Fruit fly (Drosophila melanogaster) whole organism, embryonic: Measurements from ENCODE around the gene sky.
A peak's percentile ranks its signal among the peaks of the same experiment; 100 is the strongest.

ENCODE experiments used
- CG10147 ChIP-seq: fragments of 200-800 bp; sonication (Bioruptor generic); optimal IDR thresholded peaks from 2 replicates; lab custom pipeline; 2019; ENCODE audit warnings: missing biosample characterization, mild to moderate bottlenecking, missing genetic modification characterization, moderate library complexity
- CG10979 ChIP-seq: fragments of 200-800 bp; sonication (Bioruptor generic); optimal IDR thresholded peaks from 2 replicates; lab custom pipeline; 2018; ENCODE audit warnings: missing biosample characterization, mild to moderate bottlenecking, missing genetic modification characterization, moderate library complexity
- CG11398 ChIP-seq: fragments of 200-800 bp; sonication (Bioruptor generic); optimal IDR thresholded peaks from 2 replicates; lab custom pipeline; 2016; ENCODE audit warnings: missing biosample characterization, missing genetic modification characterization
- CG11695 ChIP-seq: fragments of 200-800 bp; sonication (Bioruptor generic); IDR thresholded peaks from 3 replicates; pipeline ENCODE4 v1.3.6; 2022; ENCODE audit warnings: missing biosample characterization, missing genetic modification characterization
- CG12071 ChIP-seq: fragments of 200-800 bp; sonication (Bioruptor generic); optimal IDR thresholded peaks from 3 replicates; lab custom pipeline; 2018; ENCODE audit warnings: missing biosample characterization, mild to moderate bottlenecking, missing genetic modification characterization
- CG13287 ChIP-seq: fragments of 200-800 bp; sonication (Bioruptor generic); IDR thresholded peaks from 2 replicates; pipeline ENCODE4 v1.3.6; 2022; ENCODE audit warnings: missing biosample characterization, missing genetic modification characterization; ENCODE audit not compliant: partially characterized antibody
- CG14050 ChIP-seq: fragments of 200-800 bp; sonication (Bioruptor generic); IDR thresholded peaks from 3 replicates; pipeline ENCODE4 v1.3.6; 2022; ENCODE audit warnings: missing biosample characterization, missing genetic modification characterization
- CG17328 ChIP-seq: fragments of 200-800 bp; sonication (Bioruptor generic); IDR thresholded peaks from 2 replicates; pipeline ENCODE4 v1.3.6; 2022; ENCODE audit warnings: missing biosample characterization, missing genetic modification characterization
- CG1792 ChIP-seq: fragments of 200-800 bp; sonication (Bioruptor generic); optimal IDR thresholded peaks from 2 replicates; lab custom pipeline; 2016; ENCODE audit warnings: missing biosample characterization, missing genetic modification characterization
- CG18476 ChIP-seq: fragments of 200-800 bp; sonication (Bioruptor generic); optimal IDR thresholded peaks from 2 replicates; lab custom pipeline; 2016; ENCODE audit warnings: missing biosample characterization, mild to moderate bottlenecking, missing genetic modification characterization
- CG2199 ChIP-seq: fragments of 200-800 bp; sonication (Bioruptor generic); IDR thresholded peaks from 3 replicates; pipeline ENCODE4 v1.3.6; 2022; ENCODE audit warnings: missing biosample characterization, missing genetic modification characterization
- CG32772 ChIP-seq: fragments of 200-800 bp; sonication (Bioruptor generic); IDR thresholded peaks from 2 replicates; pipeline ENCODE4 v1.3.6; 2022; ENCODE audit warnings: missing biosample characterization, missing genetic modification characterization
- CG4328 ChIP-seq: fragments of 200-800 bp; sonication (Bioruptor generic); optimal IDR thresholded peaks from 3 replicates; lab custom pipeline; 2017; ENCODE audit warnings: missing biosample characterization, missing genetic modification reagents, missing genetic modification characterization
- CG5180 ChIP-seq: fragments of 200-800 bp; sonication (Bioruptor generic); optimal IDR thresholded peaks from 3 replicates; lab custom pipeline; 2017; ENCODE audit warnings: missing biosample characterization, missing genetic modification characterization, mild to moderate bottlenecking, moderate library complexity, missing genetic modification reagents
- CG6654 ChIP-seq: fragments of 200-800 bp; sonication (Bioruptor generic); optimal IDR thresholded peaks from 2 replicates; lab custom pipeline; 2017; ENCODE audit warnings: missing biosample characterization, mild to moderate bottlenecking, missing genetic modification characterization
- CG6689 ChIP-seq: fragments of 200-800 bp; sonication (Bioruptor generic); IDR thresholded peaks from 2 replicates; pipeline ENCODE4 v1.3.6; 2022; ENCODE audit warnings: missing biosample characterization, missing genetic modification characterization
- CG6791 ChIP-seq: fragments of 200-800 bp; sonication (Bioruptor generic); IDR thresholded peaks from 3 replicates; pipeline ENCODE4 v1.3.6; 2022; ENCODE audit warnings: missing biosample characterization, missing genetic modification characterization; ENCODE audit not compliant: partially characterized antibody
- CG7745 ChIP-seq: fragments of 200-800 bp; sonication (Bioruptor generic); optimal IDR thresholded peaks from 2 replicates; lab custom pipeline; 2018; ENCODE audit warnings: missing biosample characterization, mild to moderate bottlenecking, missing genetic modification characterization, moderate library complexity
- CG7928 ChIP-seq: fragments of 200-800 bp; sonication (Bioruptor generic); optimal IDR thresholded peaks from 2 replicates; lab custom pipeline; 2017; ENCODE audit warnings: missing biosample characterization, mild to moderate bottlenecking, missing genetic modification characterization
- CG8290 ChIP-seq, 3 experiments: fragments of 200-800 bp; sonication (Bioruptor generic); optimal IDR thresholded peaks; 2 replicates each; lab custom pipeline; 2016 to 2019; ENCODE audit warnings: missing biosample characterization in 3 of 3, missing genetic modification characterization in 3 of 3, mild to moderate bottlenecking in 2 of 3, moderate library complexity in 1 of 3
- D ChIP-seq, 2 experiments: fragments of 200-800 bp in 1 of 2; fragments of >200 bp in 1 of 2; sonication (Bioruptor generic) in 1 of 2; optimal IDR thresholded peaks; 2 replicates in 1 of 2; 3 replicates in 1 of 2; lab custom pipeline; 2017; ENCODE audit warnings: mild to moderate bottlenecking in 1 of 2, missing biosample characterization in 1 of 2, missing genetic modification characterization in 1 of 2, missing genetic modification reagents in 1 of 2
- Dll ChIP-seq: fragments of 200-800 bp; sonication (Bioruptor generic); IDR thresholded peaks from 4 replicates; pipeline ENCODE4 v1.3.6; 2022; ENCODE audit warnings: missing biosample characterization, missing genetic modification characterization; ENCODE audit not compliant: partially characterized antibody
- ERR ChIP-seq: fragments of 200-800 bp; sonication (Bioruptor generic); optimal IDR thresholded peaks from 2 replicates; lab custom pipeline; 2016; ENCODE audit warnings: missing biosample characterization, missing genetic modification characterization
- Gug ChIP-seq: fragments of 200-800 bp; sonication (Bioruptor generic); IDR thresholded peaks from 4 replicates; pipeline ENCODE4 v1.3.6; 2022; ENCODE audit warnings: missing biosample characterization, missing genetic modification characterization
- HLHmδ ChIP-seq: fragments of 200-800 bp; sonication (Bioruptor generic); optimal IDR thresholded peaks from 2 replicates; lab custom pipeline; 2018; ENCODE audit warnings: missing biosample characterization, mild to moderate bottlenecking, missing genetic modification characterization, moderate library complexity
- Sry-β ChIP-seq: fragments of 200-800 bp; sonication (Bioruptor generic); optimal IDR thresholded peaks from 2 replicates; lab custom pipeline; 2018; ENCODE audit warnings: missing biosample characterization, mild to moderate bottlenecking, missing genetic modification characterization, moderate library complexity
- Xrp1 ChIP-seq: fragments of 200-800 bp; sonication (Bioruptor generic); IDR thresholded peaks from 2 replicates; pipeline ENCODE4 v1.3.6; 2022; ENCODE audit warnings: missing biosample characterization, missing genetic modification characterization
- ac ChIP-seq: fragments of 200-800 bp; sonication (Bioruptor generic); optimal IDR thresholded peaks from 3 replicates; lab custom pipeline; 2017; ENCODE audit warnings: missing biosample characterization, mild to moderate bottlenecking, missing genetic modification characterization
- ara ChIP-seq: fragments of 200-800 bp; sonication (Bioruptor generic); IDR thresholded peaks from 2 replicates; pipeline ENCODE4 v1.3.6; 2022; ENCODE audit warnings: missing biosample characterization, missing genetic modification characterization
- cad ChIP-seq: fragments of >200 bp; optimal IDR thresholded peaks from 2 replicates; lab custom pipeline; 2017; ENCODE audit warnings: missing biosample characterization, missing genetic modification characterization
- crp ChIP-seq, 2 experiments: fragments of 200-800 bp; sonication (Bioruptor generic); optimal IDR thresholded peaks; 2 replicates in 1 of 2; 3 replicates in 1 of 2; lab custom pipeline; 2017; ENCODE audit warnings: missing biosample characterization in 2 of 2, missing genetic modification characterization in 2 of 2, mild to moderate bottlenecking in 1 of 2, moderate library complexity in 1 of 2
- danr ChIP-seq: fragments of 200-800 bp; sonication (Bioruptor generic); IDR thresholded peaks from 2 replicates; pipeline ENCODE4 v1.3.6; 2022; ENCODE audit warnings: missing biosample characterization, missing genetic modification characterization
- eve ChIP-seq, 2 experiments: fragments of >200 bp; optimal IDR thresholded peaks; 2 replicates each; lab custom pipeline; 2017; ENCODE audit warnings: missing biosample characterization in 2 of 2, missing genetic modification characterization in 2 of 2
- fd64A ChIP-seq: fragments of 200-800 bp; sonication (Bioruptor generic); optimal IDR thresholded peaks from 3 replicates; lab custom pipeline; 2018; ENCODE audit warnings: missing biosample characterization, mild to moderate bottlenecking, missing genetic modification characterization
- gcm2 ChIP-seq: fragments of 200-800 bp; sonication (Bioruptor generic); optimal IDR thresholded peaks from 2 replicates; lab custom pipeline; 2016; ENCODE audit warnings: missing biosample characterization, missing genetic modification characterization
- gfzf ChIP-seq: fragments of 200-800 bp; sonication (Bioruptor generic); optimal IDR thresholded peaks from 2 replicates; lab custom pipeline; 2016; ENCODE audit warnings: missing biosample characterization, mild to moderate bottlenecking, missing genetic modification characterization, moderate library complexity
- grn ChIP-seq: fragments of 200-800 bp; sonication (Bioruptor generic); optimal IDR thresholded peaks from 3 replicates; lab custom pipeline; 2017; ENCODE audit warnings: missing biosample characterization, missing genetic modification characterization
- jing ChIP-seq: fragments of 200-800 bp; sonication (Bioruptor generic); optimal IDR thresholded peaks from 2 replicates; lab custom pipeline; 2018; ENCODE audit warnings: missing biosample characterization, mild to moderate bottlenecking, missing genetic modification characterization
- lov ChIP-seq, 2 experiments: fragments of 200-800 bp in 1 of 2; fragments of >200 bp in 1 of 2; sonication (Bioruptor generic) in 1 of 2; IDR thresholded peaks in 1 of 2; optimal IDR thresholded peaks in 1 of 2; 2 replicates in 1 of 2; 3 replicates in 1 of 2; pipeline versions ENCODE4 v1.3.6 to Lab custom; 2017 to 2022; ENCODE audit warnings: missing biosample characterization in 1 of 2, missing genetic modification characterization in 1 of 2
- nom ChIP-seq: fragments of 200-800 bp; sonication (Bioruptor generic); optimal IDR thresholded peaks from 2 replicates; lab custom pipeline; 2017; ENCODE audit warnings: missing biosample characterization, missing genetic modification characterization, mild to moderate bottlenecking, moderate library complexity, missing genetic modification reagents
- odd ChIP-seq: fragments of 200-800 bp; sonication (Bioruptor generic); optimal IDR thresholded peaks from 2 replicates; lab custom pipeline; 2017; ENCODE audit warnings: missing biosample characterization, mild to moderate bottlenecking, missing genetic modification characterization
- ranshi ChIP-seq: fragments of 200-800 bp; sonication (Bioruptor generic); IDR thresholded peaks from 2 replicates; pipeline ENCODE4 v1.3.6; 2022; ENCODE audit warnings: missing biosample characterization, missing genetic modification characterization
- salm ChIP-seq: fragments of 200-800 bp; sonication (Bioruptor generic); optimal IDR thresholded peaks from 2 replicates; lab custom pipeline; 2018; ENCODE audit warnings: missing biosample characterization, mild to moderate bottlenecking, missing genetic modification characterization
- tap ChIP-seq: fragments of 200-800 bp; optimal IDR thresholded peaks from 3 replicates; lab custom pipeline; 2019; ENCODE audit warnings: missing biosample characterization, mild to moderate bottlenecking, missing genetic modification characterization, moderate library complexity
- tin ChIP-seq: fragments of 200-800 bp; sonication (Bioruptor generic); optimal IDR thresholded peaks from 3 replicates; lab custom pipeline; 2016; ENCODE audit warnings: missing biosample characterization, missing genetic modification characterization
- tx ChIP-seq: fragments of 200-800 bp; sonication (Bioruptor generic); optimal IDR thresholded peaks from 2 replicates; lab custom pipeline; 2016; ENCODE audit warnings: missing biosample characterization, missing genetic modification characterization

Gene sky

dm6 chr2L:20922196-20923087 is 3.7 kb upstream of the sky start, which contains the start of gene Mtp (continued):
- TF ChIP-seq CG8290 (GFP tag; optimal IDR thresholded peaks at IDR 0.05; lab: Kevin White, UChicago) (peak; percentile 29), CG8290 (tag; optimal IDR thresholded peaks at IDR 0.05; lab: Kevin White, UChicago) (peak; percentile 35 to 78), ERR (GFP tag; lab: Kevin White, UChicago) (peak; percentile 80), CG6791 (GFP tag; lab: Robert Waterston, UW) (no peak), ac (GFP tag; lab: Kevin White, UChicago) (no peak), tx (peak; percentile 75), tin (GFP tag; lab: Kevin White, UChicago) (peak; percentile 70), Gug (GFP tag; lab: Robert Waterston, UW) (peak; percentile 47; the same call in 3 of the 4 replicates), eve (GFP tag; optimal IDR thresholded peaks at IDR 0.05; lab: Kevin White, UChicago) (peak in 1 of 2 experiments; percentile 98), ranshi (GFP tag; lab: Robert Waterston, UW) (0 out of 2 replicates have a peak, but pooled peaks have one; percentile 46), fd64A (GFP tag; lab: Kevin White, UChicago) (peak; percentile 47), CG10147 (GFP tag; lab: Kevin White, UChicago) (peak; percentile 46), nom (peak; percentile 34), CG4328 (peak; percentile 44), CG7928 (GFP tag; lab: Kevin White, UChicago) (no peak), CG32772 (GFP tag; lab: Robert Waterston, UW) (peak; percentile 51; the same call in 1 of the 2 replicates), CG2199 (GFP tag; lab: Robert Waterston, UW) (no peak; the same call in 2 of the 3 replicates), CG1792 (GFP tag; lab: Kevin White, UChicago) (peak; percentile 66), danr (GFP tag; lab: Robert Waterston, UW) (peak; percentile 59; the same call in 1 of the 2 replicates), salm (tag; lab: Kevin White, UChicago) (peak; percentile 50), CG12071 (GFP tag; lab: Kevin White, UChicago) (peak; percentile 62), CG5180 (GFP tag; lab: Kevin White, UChicago) (peak; percentile 38), HLHmδ (peak; percentile 50), grn (GFP tag; lab: Kevin White, UChicago) (peak; percentile 75), cad (GFP tag; lab: Kevin White, UChicago) (no peak), CG13287 (GFP tag; lab: Robert Waterston, UW) (peak; percentile 35; the same call in 1 of the 2 replicates), jing (GFP tag; lab: Kevin White, UChicago) (peak; percentile 37), tap (tag; lab: Kevin White, UChicago) (peak; percentile 52), gfzf (GFP tag; lab: Kevin White, UChicago) (no peak), D (optimal IDR thresholded peaks at IDR 0.05; lab: Kevin White, UChicago) (no peak), D (GFP tag; optimal IDR thresholded peaks at IDR 0.05; lab: Kevin White, UChicago) (peak; percentile 76), Sry-β (GFP tag; lab: Kevin White, UChicago) (peak; percentile 22), CG7745 (tag; lab: Kevin White, UChicago) (no peak), gcm2 (GFP tag; lab: Kevin White, UChicago) (peak; percentile 51), Dll (GFP tag; lab: Robert Waterston, UW) (no peak), Xrp1 (GFP tag; lab: Robert Waterston, UW) (peak; percentile 77), CG17328 (GFP tag; lab: Robert Waterston, UW) (peak; percentile 59), odd (GFP tag; lab: Kevin White, UChicago) (peak; percentile 80), CG6654 (GFP tag; lab: Kevin White, UChicago) (peak; percentile 50), crp (GFP tag; optimal IDR thresholded peaks at IDR 0.05; lab: Kevin White, UChicago) (peak; percentile 88 to 99), CG11695 (GFP tag; lab: Robert Waterston, UW) (peak; percentile 68; the same call in 2 of the 3 replicates), CG14050 (peak; percentile 24; the same call in 2 of the 3 replicates), CG10979 (tag; lab: Kevin White, UChicago) (peak; percentile 81), CG18476 (GFP tag; lab: Kevin White, UChicago) (peak; percentile 61), CG11398 (GFP tag; lab: Kevin White, UChicago) (peak; percentile 67), lov (optimal IDR thresholded peaks at IDR 0.05; lab: Kevin White, UChicago) (no peak), lov (GFP tag; IDR thresholded peaks at IDR 0.05; lab: Robert Waterston, UW) (no peak), ara (GFP tag; lab: Robert Waterston, UW) (peak; percentile 55), CG6689 (GFP tag; lab: Robert Waterston, UW) (peak; percentile 67)
